Fruit fly (Drosophila melanogaster) whole organism, embryonic: ENCODE data around the gene VGlut.

Source experiments
- Atf-2 ChIP-seq: fragments of 200-800 bp; sonication (Bioruptor generic); optimal IDR thresholded peaks from 2 replicates; lab custom pipeline; 2016; ENCODE audit warnings: missing biosample characterization, missing genetic modification characterization
- CG10979 ChIP-seq: fragments of 200-800 bp; sonication (Bioruptor generic); optimal IDR thresholded peaks from 2 replicates; lab custom pipeline; 2018; ENCODE audit warnings: missing biosample characterization, mild to moderate bottlenecking, missing genetic modification characterization, moderate library complexity
- CG11093 ChIP-seq: fragments of 200-800 bp; sonication (Bioruptor generic); IDR thresholded peaks from 3 replicates; pipeline ENCODE4 v1.3.6; 2022; ENCODE audit warnings: missing biosample characterization, missing genetic modification characterization
- CG11504 ChIP-seq: fragments of 200-800 bp; sonication (Bioruptor generic); optimal IDR thresholded peaks from 3 replicates; lab custom pipeline; 2019; ENCODE audit warnings: missing biosample characterization, mild to moderate bottlenecking, missing genetic modification characterization, moderate library complexity
- CG12071 ChIP-seq: fragments of 200-800 bp; sonication (Bioruptor generic); optimal IDR thresholded peaks from 3 replicates; lab custom pipeline; 2018; ENCODE audit warnings: missing biosample characterization, mild to moderate bottlenecking, missing genetic modification characterization
- CG17385 ChIP-seq: fragments of 200-800 bp; sonication (Bioruptor generic); optimal IDR thresholded peaks from 3 replicates; lab custom pipeline; 2018; ENCODE audit warnings: missing biosample characterization, mild to moderate bottlenecking, missing genetic modification characterization
- CG18262 ChIP-seq: fragments of 200-800 bp; optimal IDR thresholded peaks from 3 replicates; lab custom pipeline; 2019; ENCODE audit warnings: missing biosample characterization, mild to moderate bottlenecking, missing genetic modification characterization, moderate library complexity
- CG2875 ChIP-seq: fragments of 200-800 bp; sonication (Bioruptor generic); optimal IDR thresholded peaks from 2 replicates; lab custom pipeline; 2017; ENCODE audit warnings: missing biosample characterization, mild to moderate bottlenecking, missing genetic modification characterization, missing genetic modification reagents
- CG3163 ChIP-seq: fragments of 200-800 bp; sonication (Bioruptor generic); optimal IDR thresholded peaks from 3 replicates; lab custom pipeline; 2016; ENCODE audit warnings: missing biosample characterization, missing genetic modification characterization
- CG32532 ChIP-seq: fragments of 200-800 bp; sonication (Bioruptor generic); IDR thresholded peaks from 2 replicates; pipeline ENCODE4 v1.3.6; 2022; ENCODE audit warnings: missing biosample characterization, missing genetic modification characterization
- CG32772 ChIP-seq: fragments of 200-800 bp; sonication (Bioruptor generic); IDR thresholded peaks from 2 replicates; pipeline ENCODE4 v1.3.6; 2022; ENCODE audit warnings: missing biosample characterization, missing genetic modification characterization
- CG3281 ChIP-seq: fragments of 200-800 bp; sonication (Bioruptor generic); optimal IDR thresholded peaks from 3 replicates; lab custom pipeline; 2017; ENCODE audit warnings: missing biosample characterization, mild to moderate bottlenecking, missing genetic modification characterization
- CG4282 ChIP-seq: fragments of 200-800 bp; sonication (Bioruptor generic); optimal IDR thresholded peaks from 2 replicates; lab custom pipeline; 2016; ENCODE audit warnings: missing biosample characterization, missing genetic modification characterization
- CG4854 ChIP-seq: fragments of 200-800 bp; sonication (Bioruptor generic); optimal IDR thresholded peaks from 2 replicates; lab custom pipeline; 2016; ENCODE audit warnings: missing biosample characterization, missing genetic modification characterization, inconsistent platforms
- CG6175 ChIP-seq: fragments of 200-800 bp; sonication (Bioruptor generic); IDR thresholded peaks from 3 replicates; pipeline ENCODE4 v1.3.6; 2022; ENCODE audit warnings: missing biosample characterization, missing genetic modification characterization
- CG6689 ChIP-seq: fragments of 200-800 bp; sonication (Bioruptor generic); IDR thresholded peaks from 2 replicates; pipeline ENCODE4 v1.3.6; 2022; ENCODE audit warnings: missing biosample characterization, missing genetic modification characterization
- CG7786 ChIP-seq: fragments of 200-800 bp; sonication (Bioruptor generic); optimal IDR thresholded peaks from 2 replicates; lab custom pipeline; 2016; ENCODE audit warnings: missing biosample characterization, missing genetic modification characterization
- CG9876 ChIP-seq: fragments of 200-800 bp; sonication (Bioruptor generic); optimal IDR thresholded peaks from 2 replicates; lab custom pipeline; 2016; ENCODE audit warnings: missing biosample characterization, missing genetic modification characterization
- D19B ChIP-seq: fragments of 200-800 bp; sonication (Bioruptor generic); optimal IDR thresholded peaks from 2 replicates; lab custom pipeline; 2017; ENCODE audit warnings: missing biosample characterization, mild to moderate bottlenecking, missing genetic modification characterization
- Dad ChIP-seq: fragments of 200-800 bp; sonication (Bioruptor generic); optimal IDR thresholded peaks from 3 replicates; lab custom pipeline; 2016; ENCODE audit warnings: missing biosample characterization, missing genetic modification characterization
- Dek ChIP-seq: fragments of 200-800 bp; sonication (Bioruptor generic); optimal IDR thresholded peaks from 3 replicates; lab custom pipeline; 2019; ENCODE audit warnings: missing biosample characterization, mild to moderate bottlenecking, missing genetic modification characterization, moderate library complexity
- ERR ChIP-seq: fragments of 200-800 bp; sonication (Bioruptor generic); optimal IDR thresholded peaks from 2 replicates; lab custom pipeline; 2016; ENCODE audit warnings: missing biosample characterization, missing genetic modification characterization
- Elba2 ChIP-seq: fragments of 200-800 bp; sonication (Bioruptor generic); optimal IDR thresholded peaks from 3 replicates; lab custom pipeline; 2016; ENCODE audit warnings: missing biosample characterization, missing genetic modification characterization
- HHEX ChIP-seq: fragments of 200-800 bp; sonication (Bioruptor generic); optimal IDR thresholded peaks from 3 replicates; lab custom pipeline; 2017; ENCODE audit warnings: missing biosample characterization, mild to moderate bottlenecking, missing genetic modification characterization, missing genetic modification reagents
- HLH4C ChIP-seq: fragments of 200-800 bp; sonication (Bioruptor generic); IDR thresholded peaks from 3 replicates; pipeline ENCODE4 v1.3.6; 2022; ENCODE audit warnings: missing biosample characterization, missing genetic modification characterization; ENCODE audit not compliant: partially characterized antibody
- Hr3 ChIP-seq: fragments of 200-800 bp; sonication (Bioruptor generic); optimal IDR thresholded peaks from 3 replicates; lab custom pipeline; 2016; ENCODE audit warnings: missing biosample characterization, missing genetic modification characterization
- NK7.1 ChIP-seq: fragments of 200-800 bp; sonication (Bioruptor generic); optimal IDR thresholded peaks from 3 replicates; lab custom pipeline; 2016; ENCODE audit warnings: missing biosample characterization, missing genetic modification characterization
- Spps ChIP-seq: fragments of 200-800 bp; sonication (Bioruptor generic); optimal IDR thresholded peaks from 2 replicates; lab custom pipeline; 2018; ENCODE audit warnings: missing biosample characterization, mild to moderate bottlenecking, missing genetic modification characterization
- Taf1 ChIP-seq: fragments of 200-800 bp; sonication (Bioruptor generic); IDR thresholded peaks from 2 replicates; pipeline ENCODE4 v1.3.6; 2022; ENCODE audit warnings: missing biosample characterization, missing genetic modification characterization
- ab ChIP-seq: fragments of 200-800 bp; sonication (Bioruptor generic); optimal IDR thresholded peaks from 2 replicates; lab custom pipeline; 2016; ENCODE audit warnings: missing biosample characterization, missing genetic modification characterization
- ac ChIP-seq: fragments of 200-800 bp; sonication (Bioruptor generic); optimal IDR thresholded peaks from 3 replicates; lab custom pipeline; 2017; ENCODE audit warnings: missing biosample characterization, mild to moderate bottlenecking, missing genetic modification characterization
- ap ChIP-seq: fragments of 200-800 bp; sonication (Bioruptor generic); IDR thresholded peaks from 2 replicates; pipeline ENCODE4 v1.3.6; 2022; ENCODE audit warnings: missing biosample characterization, missing genetic modification characterization
- ash1 ChIP-seq: fragments of 200-800 bp; sonication (Bioruptor generic); optimal IDR thresholded peaks from 2 replicates; lab custom pipeline; 2018; ENCODE audit warnings: missing biosample characterization, mild to moderate bottlenecking, missing genetic modification characterization
- crp ChIP-seq, 2 experiments: fragments of 200-800 bp; sonication (Bioruptor generic); optimal IDR thresholded peaks; 2 replicates in 1 of 2; 3 replicates in 1 of 2; lab custom pipeline; 2017; ENCODE audit warnings: missing biosample characterization in 2 of 2, missing genetic modification characterization in 2 of 2, mild to moderate bottlenecking in 1 of 2, moderate library complexity in 1 of 2
- dati ChIP-seq: fragments of 200-800 bp; sonication (Bioruptor generic); IDR thresholded peaks from 2 replicates; pipeline ENCODE4 v1.3.6; 2022; ENCODE audit warnings: missing biosample characterization, missing genetic modification characterization
- dmrt99B ChIP-seq: fragments of 200-800 bp; sonication (Bioruptor generic); optimal IDR thresholded peaks from 2 replicates; lab custom pipeline; 2018; ENCODE audit warnings: missing biosample characterization, mild to moderate bottlenecking, missing genetic modification characterization, moderate library complexity
- dpn ChIP-seq, 2 experiments: fragments of 200-800 bp; sonication (Bioruptor generic); optimal IDR thresholded peaks; 3 replicates each; lab custom pipeline; 2016; ENCODE audit warnings: missing biosample characterization in 2 of 2, missing genetic modification characterization in 2 of 2
- ftz-f1 ChIP-seq: fragments of 200-800 bp; sonication (Bioruptor generic); optimal IDR thresholded peaks from 2 replicates; lab custom pipeline; 2016; ENCODE audit warnings: missing biosample characterization, missing genetic modification characterization
- fu2 ChIP-seq: fragments of 200-800 bp; sonication (Bioruptor generic); optimal IDR thresholded peaks from 2 replicates; lab custom pipeline; 2016; ENCODE audit warnings: missing biosample characterization, missing genetic modification characterization
- ham ChIP-seq: fragments of 200-800 bp; sonication (Bioruptor generic); IDR thresholded peaks from 2 replicates; pipeline ENCODE4 v1.3.6; 2022; ENCODE audit warnings: missing biosample characterization, missing genetic modification characterization
- her ChIP-seq: fragments of 200-800 bp; sonication (Bioruptor generic); optimal IDR thresholded peaks from 2 replicates; lab custom pipeline; 2016; ENCODE audit warnings: missing biosample characterization, missing genetic modification characterization
- inv ChIP-seq: fragments of 200-800 bp; sonication (Bioruptor generic); IDR thresholded peaks from 2 replicates; pipeline ENCODE4 v1.3.6; 2022; ENCODE audit warnings: missing biosample characterization, missing genetic modification characterization; ENCODE audit not compliant: partially characterized antibody
- jigr1 ChIP-seq: fragments of 200-800 bp; sonication (Bioruptor generic); IDR thresholded peaks from 3 replicates; pipeline ENCODE4 v1.3.6; 2022; ENCODE audit warnings: missing biosample characterization, missing genetic modification characterization
- kah ChIP-seq: fragments of 200-800 bp; sonication (Bioruptor generic); optimal IDR thresholded peaks from 2 replicates; lab custom pipeline; 2018; ENCODE audit warnings: missing biosample characterization, mild to moderate bottlenecking, missing genetic modification characterization
- lov ChIP-seq, 2 experiments: fragments of 200-800 bp in 1 of 2; fragments of >200 bp in 1 of 2; sonication (Bioruptor generic) in 1 of 2; IDR thresholded peaks in 1 of 2; optimal IDR thresholded peaks in 1 of 2; 2 replicates in 1 of 2; 3 replicates in 1 of 2; pipeline versions ENCODE4 v1.3.6 to Lab custom; 2017 to 2022; ENCODE audit warnings: missing biosample characterization in 1 of 2, missing genetic modification characterization in 1 of 2
- sqz ChIP-seq: fragments of 200-800 bp; sonication (Bioruptor generic); optimal IDR thresholded peaks from 3 replicates; lab custom pipeline; 2018; ENCODE audit warnings: missing biosample characterization, mild to moderate bottlenecking, missing genetic modification characterization
- tio ChIP-seq: fragments of 200-800 bp; sonication (Bioruptor generic); optimal IDR thresholded peaks from 2 replicates; lab custom pipeline; 2017; ENCODE audit warnings: missing biosample characterization, missing genetic modification characterization, inconsistent platforms
- trh ChIP-seq: fragments of 200-800 bp; sonication (Bioruptor generic); optimal IDR thresholded peaks from 2 replicates; lab custom pipeline; 2016; ENCODE audit warnings: missing biosample characterization, missing genetic modification characterization
- wdn ChIP-seq: fragments of 200-800 bp; sonication (Bioruptor generic); IDR thresholded peaks from 2 replicates; pipeline ENCODE4 v1.3.6; 2022; ENCODE audit warnings: missing biosample characterization, missing genetic modification characterization
- zfh2 ChIP-seq: fragments of 200-800 bp; sonication (Bioruptor generic); optimal IDR thresholded peaks from 2 replicates; lab custom pipeline; 2016; ENCODE audit warnings: missing biosample characterization, missing genetic modification characterization

The VGlut gene

DNA sequence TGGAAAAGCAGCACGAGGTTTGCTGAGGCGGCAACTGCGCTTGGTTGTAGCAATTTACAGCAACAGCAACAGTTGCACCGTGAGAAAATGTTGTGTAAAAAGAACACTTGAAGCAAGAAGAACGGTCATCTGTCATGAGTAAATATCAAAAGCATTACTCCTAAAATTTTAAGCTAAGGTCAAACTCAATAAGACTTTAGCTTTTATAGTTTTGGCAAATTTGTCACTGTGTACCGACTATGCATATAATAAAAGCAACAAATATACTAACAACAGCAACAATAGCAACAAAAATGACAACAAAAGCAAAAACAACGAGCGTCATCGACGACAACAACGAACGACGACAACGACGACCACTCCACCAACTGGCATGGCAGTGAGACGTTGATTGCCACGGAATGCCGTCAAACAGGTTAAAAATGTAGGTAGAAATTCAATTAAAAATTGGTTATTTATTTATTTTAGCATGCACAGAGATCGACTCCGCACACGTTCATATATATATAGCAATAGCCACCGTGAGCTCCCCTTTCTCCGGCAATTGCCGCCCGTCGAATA, 33.5 kb downstream of the VGlut start (continued):
- TF ChIP-seq CG10979 (tag; lab: Kevin White, UChicago) (peak; percentile 83), CG2875 (GFP tag; lab: Kevin White, UChicago) (peak; percentile 80), CG3281 (GFP tag; lab: Kevin White, UChicago) (peak; percentile 30), dpn (GFP tag; optimal IDR thresholded peaks at IDR 0.05; lab: Kevin White, UChicago) (peak; percentile 87 to 88), dati (GFP tag; lab: Robert Waterston, UW) (peak; percentile 75), CG6175 (GFP tag; lab: Robert Waterston, UW) (no peak), zfh2 (peak; percentile 15), wdn (peak; percentile 21; the same call in 1 of the 2 replicates), her (GFP tag; lab: Kevin White, UChicago) (peak; percentile 76), ash1 (GFP tag; lab: Kevin White, UChicago) (no peak), sqz (peak; percentile 40), HLH4C (no peak), CG4854 (peak; percentile 57), CG9876 (peak; percentile 72), tio (peak; percentile 67), lov (optimal IDR thresholded peaks at IDR 0.05; lab: Kevin White, UChicago) (no peak), lov (GFP tag; IDR thresholded peaks at IDR 0.05; lab: Robert Waterston, UW) (peak; percentile 73; the same call in 2 of the 3 replicates), CG7786 (GFP tag; lab: Kevin White, UChicago) (peak; percentile 58), ap (GFP tag; lab: Robert Waterston, UW) (peak; percentile 84), dmrt99B (tag; lab: Kevin White, UChicago) (peak; percentile 92), ac (GFP tag; lab: Kevin White, UChicago) (no peak), ab (GFP tag; lab: Kevin White, UChicago) (peak; percentile 24), CG17385 (GFP tag; lab: Kevin White, UChicago) (peak; percentile 82), kah (GFP tag; lab: Kevin White, UChicago) (peak; percentile 63), Spps (tag; lab: Kevin White, UChicago) (no peak), CG11093 (GFP tag; lab: Robert Waterston, UW) (peak; percentile 67; the same call in 2 of the 3 replicates), crp (GFP tag; optimal IDR thresholded peaks at IDR 0.05; lab: Kevin White, UChicago) (peak in 1 of 2 experiments; percentile 34), Hr3 (GFP tag; lab: Kevin White, UChicago) (peak; percentile 73), CG4282 (GFP tag; lab: Kevin White, UChicago) (peak; percentile 22), CG12071 (GFP tag; lab: Kevin White, UChicago) (peak; percentile 69), CG3163 (GFP tag; lab: Kevin White, UChicago) (peak; percentile 55), CG18262 (tag; lab: Kevin White, UChicago) (peak; percentile 79), NK7.1 (GFP tag; lab: Kevin White, UChicago) (peak; percentile 79), Atf-2 (peak; percentile 77), D19B (GFP tag; lab: Kevin White, UChicago) (no peak), ERR (peak; percentile 45), CG32532 (GFP tag; lab: Robert Waterston, UW) (peak; percentile 39), jigr1 (peak; percentile 68; the same call in 2 of the 3 replicates), ftz-f1 (GFP tag; lab: Kevin White, UChicago) (no peak), Taf1 (GFP tag; lab: Robert Waterston, UW) (no peak), Dad (GFP tag; lab: Kevin White, UChicago) (peak; percentile 76), inv (no peak), trh (peak; percentile 40), CG11504 (tag; lab: Kevin White, UChicago) (peak; percentile 93), Elba2 (GFP tag; lab: Kevin White, UChicago) (no peak), CG6689 (GFP tag; lab: Robert Waterston, UW) (peak; percentile 86), fu2 (GFP tag; lab: Kevin White, UChicago) (peak; percentile 1), CG32772 (GFP tag; lab: Robert Waterston, UW) (peak; percentile 85), ham (no peak), HHEX (GFP tag; lab: Kevin White, UChicago) (peak; percentile 57), Dek (peak; percentile 68)
